Worm (Caenorhabditis elegans): Measurements from ENCODE around the gene Y53F4B.1.
"Not testable (repeated sequence)": the region's sequence is repeated elsewhere in the genome, so short reads cannot be mapped to it uniquely, and the experiment has no call there.

Gene Y53F4B.1

ce11 chrII:14992598-14992997 lies 34.6 kb upstream of the Y53F4B.1 start, which contains the start of gene Y53F4B.7:
Y53F4B.7 (plus strand) TSS chrII:14992898.
- not testable (repeated sequence) for TF ChIP-seq vab-7 (GFP tag; IDR thresholded peaks at IDR 0.05); pha-4 (GFP tag; IDR thresholded peaks at IDR 0.05); pha-4 (tag; optimal IDR thresholded peaks at IDR 0.05); zfp-2 (tag; optimal IDR thresholded peaks at IDR 0.05)

ce11 chrII:14988171-14988570 lies 30.2 kb upstream of the Y53F4B.1 start, which contains the start of gene Y53F4B.43:
Y53F4B.43 (plus strand) TSS chrII:14988471.
- not testable (repeated sequence) for TF ChIP-seq hlh-30 (tag; optimal IDR thresholded peaks at IDR 0.05; ENCODE audit: insufficient read depth); ceh-44 (GFP tag; IDR thresholded peaks at IDR 0.05); nhr-41 (GFP tag; IDR thresholded peaks at IDR 0.05)

- no peak for TF ChIP-seq ctbp-1 (GFP tag; IDR thresholded peaks at IDR 0.05)
- no peak for TF ChIP-seq lin-39 (tag; optimal IDR thresholded peaks at IDR 0.05)
- TF ChIP-seq egl-43 (GFP tag; IDR thresholded peaks at IDR 0.05) = no peak
- no peak for TF ChIP-seq tag-97 (GFP tag; IDR thresholded peaks at IDR 0.05)
- no peak for TF ChIP-seq hlh-11 (tag; optimal IDR thresholded peaks at IDR 0.05)
- no peak for TF ChIP-seq ztf-11 (tag; optimal IDR thresholded peaks at IDR 0.05)
- TF ChIP-seq ZK337.2 (GFP tag; IDR thresholded peaks at IDR 0.05) = no peak
- no peak for TF ChIP-seq ceh-82 (tag; optimal IDR thresholded peaks at IDR 0.05)
- no peak for TF ChIP-seq mes-2 (tag; optimal IDR thresholded peaks at IDR 0.05; ENCODE audit: poor library complexity, severe bottlenecking)
- TF ChIP-seq F10B5.3 (tag; optimal IDR thresholded peaks at IDR 0.05) = no peak
- TF ChIP-seq unc-39 (tag; optimal IDR thresholded peaks at IDR 0.05) = no peak
- no peak for TF ChIP-seq daf-12 (tag; optimal IDR thresholded peaks at IDR 0.05)
These were observed 25.9 kb upstream of the Y53F4B.1 start, which contains the start of gene Y53F4B.5 for ce11 chrII:14983909-14984308. Y53F4B.5 (minus strand) TSS chrII:14984009.

- TF ChIP-seq pqm-1 (tag; optimal IDR thresholded peaks at IDR 0.05) (no peak), nhr-48 (tag; optimal IDR thresholded peaks at IDR 0.05) (no peak), arid-1 (GFP tag; conservative IDR thresholded peaks at IDR 0.05) (no peak), cey-2 (tag; optimal IDR thresholded peaks at IDR 0.05; ENCODE audit: borderline replicate concordance, insufficient read depth) (no peak), madf-9 (GFP tag; conservative IDR thresholded peaks at IDR 0.05) (no peak), hlh-11 (tag; optimal IDR thresholded peaks at IDR 0.05) (no peak), ceh-44 (GFP tag; IDR thresholded peaks at IDR 0.05) (no peak), ceh-82 (tag; optimal IDR thresholded peaks at IDR 0.05) (no peak), set-16 (GFP tag; IDR thresholded peaks at IDR 0.05) (no peak), nhr-77 (tag; optimal IDR thresholded peaks at IDR 0.05) (peak; percentile 74), nhr-11 (tag; optimal IDR thresholded peaks at IDR 0.05) (no peak), jun-1 (tag; optimal IDR thresholded peaks at IDR 0.05) (no peak), nhr-76 (tag; optimal IDR thresholded peaks at IDR 0.05) (no peak), fos-1 (tag; optimal IDR thresholded peaks at IDR 0.05) (no peak), tra-1 (GFP tag; IDR thresholded peaks at IDR 0.05) (no peak), snpc-4 (tag; optimal IDR thresholded peaks at IDR 0.05) (no peak), duxl-1 (tag; optimal IDR thresholded peaks at IDR 0.05; ENCODE audit: poor library complexity) (no peak), unc-39 (tag; optimal IDR thresholded peaks at IDR 0.05) (no peak), snpc-1.2 (GFP tag; IDR thresholded peaks at IDR 0.05) (no peak), lin-15B (tag; optimal IDR thresholded peaks at IDR 0.05) (no peak), ztf-11 (tag; optimal IDR thresholded peaks at IDR 0.05) (no peak), tag-97 (GFP tag; IDR thresholded peaks at IDR 0.05) (no peak), lim-7 (GFP tag; IDR thresholded peaks at IDR 0.05) (no peak), daf-8 (GFP tag; IDR thresholded peaks at IDR 0.05) (no peak), gei-8 (GFP tag; optimal IDR thresholded peaks at IDR 0.05) (no peak), spr-3 (GFP tag; optimal IDR thresholded peaks at IDR 0.05) (no peak), nhr-41 (GFP tag; IDR thresholded peaks at IDR 0.05) (no peak), F37D6.2 (tag; optimal IDR thresholded peaks at IDR 0.05) (no peak), nhr-28 (tag; optimal IDR thresholded peaks at IDR 0.05) (peak; percentile 1), unc-62 (GFP tag; optimal IDR thresholded peaks at IDR 0.05 in 1 of 2) (no peak), unc-62 (tag; optimal IDR thresholded peaks at IDR 0.05) (no peak), F10B5.3 (tag; optimal IDR thresholded peaks at IDR 0.05) (no peak), pha-4 (GFP tag; IDR thresholded peaks at IDR 0.05) (no peak), pha-4 (tag; optimal IDR thresholded peaks at IDR 0.05) (no peak), ztf-7 (tag; optimal IDR thresholded peaks at IDR 0.05) (no peak)
These were observed 11.4 kb upstream of the Y53F4B.1 start, which contains the start of the genes pole-4, nsun-5 and metl-2 for ce11 chrII:14969320-14969950. pole-4 (minus strand) TSS chrII:14969354. nsun-5 (plus strand) TSS chrII:14969617. metl-2 (plus strand) TSS chrII:14969900.
